Fruit fly (Drosophila melanogaster): ENCODE measurements around the gene Hexim.

The Hexim gene

DNA sequence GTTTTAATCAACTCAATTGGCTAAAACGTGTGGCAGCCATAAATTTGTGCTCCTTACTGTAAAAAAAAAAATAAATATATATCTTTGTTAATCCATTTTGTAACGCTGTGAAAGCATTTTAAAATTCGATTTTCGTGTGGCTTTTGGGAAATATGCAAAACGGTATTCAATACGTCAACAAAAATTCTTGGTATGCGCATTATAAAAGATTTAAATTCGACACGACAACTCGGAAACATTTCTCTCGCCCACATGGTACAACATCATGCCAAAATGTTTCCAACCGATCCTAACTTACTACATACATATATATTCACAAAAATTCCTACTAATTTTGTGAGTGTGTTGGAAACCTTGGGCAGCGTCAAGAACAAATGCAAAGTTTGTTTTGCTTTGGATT, 51.4 kb downstream of the Hexim start:
- no peak for TF ChIP-seq CG8478 (optimal IDR thresholded peaks at IDR 0.05)
- TF ChIP-seq pan (optimal IDR thresholded peaks at IDR 0.05) = no peak
- no peak for TF ChIP-seq Dll (optimal IDR thresholded peaks at IDR 0.05)

Measured in whole organism.